Worm (Caenorhabditis elegans): ENCODE results near the gene C36B7.4.
A peak's percentile ranks its signal among the peaks of the same experiment; 100 is the strongest.

Gene C36B7.4

ce11 chrX:7106103-7106502 lies 20.3 kb upstream of the C36B7.4 start, which contains the start of gene C36B7.2:
Gene C36B7.2, plus strand, starts transcription at chrX:7106403.
- TF ChIP-seq ztf-29 (GFP tag; IDR thresholded peaks at IDR 0.05) (no peak), ztf-23 (GFP tag; IDR thresholded peaks at IDR 0.05) (no peak), flt-1 (GFP tag; IDR thresholded peaks at IDR 0.05) (no peak), tab-1 (GFP tag; IDR thresholded peaks at IDR 0.05) (no peak), med-1 (GFP tag; optimal IDR thresholded peaks at IDR 0.05; ENCODE audit: insufficient read depth) (no peak), T22C8.4 (GFP tag; IDR thresholded peaks at IDR 0.05) (no peak), ref-1 (GFP tag; conservative IDR thresholded peaks at IDR 0.05) (no peak), cog-1 (tag; optimal IDR thresholded peaks at IDR 0.05) (no peak), klf-2 (GFP tag; conservative IDR thresholded peaks at IDR 0.05) (no peak)

- TF ChIP-seq ref-1 (GFP tag; conservative IDR thresholded peaks at IDR 0.05) (no peak), ztf-29 (GFP tag; IDR thresholded peaks at IDR 0.05) (no peak), klf-2 (GFP tag; conservative IDR thresholded peaks at IDR 0.05) (no peak), flt-1 (GFP tag; IDR thresholded peaks at IDR 0.05) (no peak), med-1 (GFP tag; optimal IDR thresholded peaks at IDR 0.05; ENCODE audit: insufficient read depth) (no peak), ztf-23 (GFP tag; IDR thresholded peaks at IDR 0.05) (no peak)
Observed at ce11 chrX:7101477-7101876, 15.7 kb upstream of the C36B7.4 start, which contains the start of gene C36B7.3. Gene C36B7.3, plus strand, starts transcription at chrX:7101777.

- no peak for TF ChIP-seq klf-2 (GFP tag; conservative IDR thresholded peaks at IDR 0.05)
- no peak for TF ChIP-seq med-1 (GFP tag; optimal IDR thresholded peaks at IDR 0.05; ENCODE audit: insufficient read depth)
- TF ChIP-seq ztf-23 (GFP tag; IDR thresholded peaks at IDR 0.05) = no peak
- no peak for TF ChIP-seq cog-1 (tag; optimal IDR thresholded peaks at IDR 0.05)
- TF ChIP-seq flt-1 (GFP tag; IDR thresholded peaks at IDR 0.05) = no peak
- no peak for TF ChIP-seq ztf-29 (GFP tag; IDR thresholded peaks at IDR 0.05)
- TF ChIP-seq tab-1 (GFP tag; IDR thresholded peaks at IDR 0.05) = no peak
- TF ChIP-seq T22C8.4 (GFP tag; IDR thresholded peaks at IDR 0.05) = no peak
- TF ChIP-seq ref-1 (GFP tag; conservative IDR thresholded peaks at IDR 0.05) = no peak
Observed at ce11 chrX:7100290-7100689, 14.5 kb upstream of the C36B7.4 start, which contains the start of gene C36B7.6. Gene C36B7.6, minus strand, starts transcription at chrX:7100338.

ce11 chrX:7099049-7099448 lies 13.2 kb upstream of the C36B7.4 start:
- TF ChIP-seq ref-1 (GFP tag; conservative IDR thresholded peaks at IDR 0.05) = no peak
- no peak for TF ChIP-seq klf-2 (GFP tag; conservative IDR thresholded peaks at IDR 0.05)
- TF ChIP-seq ztf-29 (GFP tag; IDR thresholded peaks at IDR 0.05) = no peak
- no peak for TF ChIP-seq tab-1 (GFP tag; IDR thresholded peaks at IDR 0.05)
- TF ChIP-seq cog-1 (tag; optimal IDR thresholded peaks at IDR 0.05) = no peak
- no peak for TF ChIP-seq med-1 (GFP tag; optimal IDR thresholded peaks at IDR 0.05; ENCODE audit: insufficient read depth)
- TF ChIP-seq T22C8.4 (GFP tag; IDR thresholded peaks at IDR 0.05) = no peak
- no peak for TF ChIP-seq ztf-23 (GFP tag; IDR thresholded peaks at IDR 0.05)
- TF ChIP-seq flt-1 (GFP tag; IDR thresholded peaks at IDR 0.05) = no peak

- TF ChIP-seq cog-1 (tag; optimal IDR thresholded peaks at IDR 0.05) (no peak), T22C8.4 (GFP tag; IDR thresholded peaks at IDR 0.05) (no peak)
Observed at ce11 chrX:7096349-7096748, 10.5 kb upstream of the C36B7.4 start, which contains the start of gene C36B7.5. Gene C36B7.5, minus strand, starts transcription at chrX:7096449.

- TF ChIP-seq cog-1 (tag; optimal IDR thresholded peaks at IDR 0.05) (no peak), klf-2 (GFP tag; conservative IDR thresholded peaks at IDR 0.05) (no peak), ref-1 (GFP tag; conservative IDR thresholded peaks at IDR 0.05) (no peak), med-1 (GFP tag; optimal IDR thresholded peaks at IDR 0.05; ENCODE audit: insufficient read depth) (no peak), tab-1 (GFP tag; IDR thresholded peaks at IDR 0.05) (no peak), T22C8.4 (GFP tag; IDR thresholded peaks at IDR 0.05) (no peak), ztf-23 (GFP tag; IDR thresholded peaks at IDR 0.05) (no peak), flt-1 (GFP tag; IDR thresholded peaks at IDR 0.05) (no peak), ztf-29 (GFP tag; IDR thresholded peaks at IDR 0.05) (no peak)
Observed at ce11 chrX:7085067-7085466, 745 bp downstream of the C36B7.4 start, which contains the start of gene Y1B5A.1. Gene Y1B5A.1, plus strand, starts transcription at chrX:7085367.

ce11 chrX:7076485-7076884 lies 9.3 kb downstream of the C36B7.4 start:
- no peak for TF ChIP-seq T22C8.4 (GFP tag; IDR thresholded peaks at IDR 0.05)
- TF ChIP-seq tab-1 (GFP tag; IDR thresholded peaks at IDR 0.05) = no peak
- no peak for TF ChIP-seq med-1 (GFP tag; optimal IDR thresholded peaks at IDR 0.05; ENCODE audit: insufficient read depth)
- TF ChIP-seq ztf-29 (GFP tag; IDR thresholded peaks at IDR 0.05) = no peak
- no peak for TF ChIP-seq cog-1 (tag; optimal IDR thresholded peaks at IDR 0.05)
- no peak for TF ChIP-seq ref-1 (GFP tag; conservative IDR thresholded peaks at IDR 0.05)
- TF ChIP-seq klf-2 (GFP tag; conservative IDR thresholded peaks at IDR 0.05) = no peak

- TF ChIP-seq ztf-29 (GFP tag; IDR thresholded peaks at IDR 0.05) = no peak
- TF ChIP-seq klf-2 (GFP tag; conservative IDR thresholded peaks at IDR 0.05) = no peak
- TF ChIP-seq med-1 (GFP tag; optimal IDR thresholded peaks at IDR 0.05; ENCODE audit: insufficient read depth) = no peak
- no peak for TF ChIP-seq tab-1 (GFP tag; IDR thresholded peaks at IDR 0.05)
- TF ChIP-seq T22C8.4 (GFP tag; IDR thresholded peaks at IDR 0.05) = no peak
- no peak for TF ChIP-seq ref-1 (GFP tag; conservative IDR thresholded peaks at IDR 0.05)
- no peak for TF ChIP-seq cog-1 (tag; optimal IDR thresholded peaks at IDR 0.05)
- no peak for TF ChIP-seq flt-1 (GFP tag; IDR thresholded peaks at IDR 0.05)
- no peak for TF ChIP-seq ztf-23 (GFP tag; IDR thresholded peaks at IDR 0.05)
Observed at ce11 chrX:7075250-7075649, 10.6 kb downstream of the C36B7.4 start, which contains the start of gene B0403.6. Gene B0403.6, minus strand, starts transcription at chrX:7075350.

- TF ChIP-seq ztf-23 (GFP tag; IDR thresholded peaks at IDR 0.05) (peak; percentile 77), tab-1 (GFP tag; IDR thresholded peaks at IDR 0.05) (no peak), cog-1 (tag; optimal IDR thresholded peaks at IDR 0.05) (peak; percentile 54), flt-1 (GFP tag; IDR thresholded peaks at IDR 0.05) (peak; percentile 60), ztf-29 (GFP tag; IDR thresholded peaks at IDR 0.05) (no peak), ref-1 (GFP tag; conservative IDR thresholded peaks at IDR 0.05) (no peak), T22C8.4 (GFP tag; IDR thresholded peaks at IDR 0.05) (no peak), klf-2 (GFP tag; conservative IDR thresholded peaks at IDR 0.05) (peak; percentile 54; the same call in 1 of the 2 replicates), med-1 (GFP tag; optimal IDR thresholded peaks at IDR 0.05; ENCODE audit: insufficient read depth) (no peak)
Observed at ce11 chrX:7068400-7068799, 17.4 kb downstream of the C36B7.4 start, which contains the start of gene pdi-6. Gene pdi-6, minus strand, starts transcription at chrX:7068563.

Measured in whole organism, midembryonic.